Worm (Caenorhabditis elegans) whole organism, midembryonic: ENCODE data around the gene nhr-127.

ENCODE experiments used
- T22C8.4 ChIP-seq: fragments of 200-800 bp; sonication (Bioruptor generic); IDR thresholded peaks from 2 replicates; pipeline ENCODE4 v1.3.6; 2022; ENCODE audit warnings: missing genetic modification characterization, missing compliant biosample characterization
- cog-1 ChIP-seq: sonication (generic microtip); optimal IDR thresholded peaks from 2 replicates; lab custom pipeline; 2016; ENCODE audit warnings: missing genetic modification characterization, missing compliant biosample characterization
- flt-1 ChIP-seq: fragments of 200-800 bp; sonication (Bioruptor generic); IDR thresholded peaks from 2 replicates; pipeline ENCODE4 v1.3.6; 2022; ENCODE audit warnings: missing genetic modification characterization, missing compliant biosample characterization
- klf-2 ChIP-seq: fragments of 200-800 bp; sonication (Bioruptor generic); conservative IDR thresholded peaks from 2 replicates; pipeline ENCODE4 v1.3.6; 2022; ENCODE audit warnings: missing genetic modification reagents, missing genetic modification characterization, missing compliant biosample characterization
- med-1 ChIP-seq: sonication (generic microtip); optimal IDR thresholded peaks from 2 replicates; lab custom pipeline; 2017; ENCODE audit warnings: missing genetic modification characterization, mild to moderate bottlenecking, missing compliant biosample characterization, antibody characterized with exemption, missing genetic modification reagents; ENCODE audit not compliant: insufficient read depth
- ref-1 ChIP-seq: fragments of 200-800 bp; sonication (Bioruptor generic); conservative IDR thresholded peaks from 2 replicates; pipeline ENCODE4 v1.3.6; 2022; ENCODE audit warnings: missing genetic modification reagents, missing genetic modification characterization, missing compliant biosample characterization
- tab-1 ChIP-seq: fragments of 200-800 bp; sonication (Bioruptor generic); IDR thresholded peaks from 2 replicates; pipeline ENCODE4 v1.3.6; 2022; ENCODE audit warnings: missing genetic modification characterization, missing compliant biosample characterization
- ztf-23 ChIP-seq: fragments of 200-800 bp; sonication (Bioruptor generic); IDR thresholded peaks from 2 replicates; pipeline ENCODE4 v1.3.6; 2022; ENCODE audit warnings: missing genetic modification reagents, missing genetic modification characterization, missing compliant biosample characterization
- ztf-29 ChIP-seq: fragments of 200-800 bp; sonication (Bioruptor generic); IDR thresholded peaks from 2 replicates; pipeline ENCODE4 v1.3.6; 2022; ENCODE audit warnings: missing genetic modification reagents, missing genetic modification characterization, missing compliant biosample characterization

- TF ChIP-seq ztf-23 (GFP tag; lab: Robert Waterston, UW), result no peak
- TF ChIP-seq ztf-29, result no peak
- TF ChIP-seq cog-1 (tag; lab: Kevin White, UChicago), result no peak
- no peak for TF ChIP-seq flt-1 (GFP tag; lab: Robert Waterston, UW)
- no peak for TF ChIP-seq med-1 (GFP tag; lab: Kevin White, UChicago)
- no peak for TF ChIP-seq tab-1 (GFP tag; lab: Robert Waterston, UW)
- TF ChIP-seq klf-2 (GFP tag; lab: Robert Waterston, UW), result no peak
- TF ChIP-seq ref-1 (GFP tag; lab: Robert Waterston, UW), result no peak
- TF ChIP-seq T22C8.4, result no peak
Observed at ce11 chrV:16213323-16213722, 46.5 kb upstream of the nhr-127 start.
